Worm (Caenorhabditis elegans) whole organism, L2 larva: ENCODE results near the gene R10D12.8.

ENCODE experiments used
- C34F6.9 ChIP-seq: fragments of 150-350 bp; optimal IDR thresholded peaks from 2 replicates; lab custom pipeline; 2014; ENCODE audit warnings: missing biosample characterization, missing genetic modification characterization
- F13H6.1 ChIP-seq: sonication (generic microtip); optimal IDR thresholded peaks from 2 replicates; lab custom pipeline; 2016; ENCODE audit warnings: missing genetic modification characterization, missing compliant biosample characterization
- R02D3.7 ChIP-seq: fragments of 150-350 bp; optimal IDR thresholded peaks from 2 replicates; lab custom pipeline; 2014; ENCODE audit warnings: missing biosample characterization, missing genetic modification characterization
- Y55F3AM.14 ChIP-seq: fragments of 200-800 bp; sonication (Bioruptor generic); optimal IDR thresholded peaks from 2 replicates; lab custom pipeline; 2018; ENCODE audit warnings: mild to moderate bottlenecking, missing genetic modification characterization, missing compliant biosample characterization
- ZK546.5 ChIP-seq: sonication (generic microtip); optimal IDR thresholded peaks from 2 replicates; lab custom pipeline; 2017; ENCODE audit warnings: missing biosample characterization, missing genetic modification characterization
- aly-2 ChIP-seq: fragments of 150-350 bp; optimal IDR thresholded peaks from 2 replicates; lab custom pipeline; 2014; ENCODE audit warnings: missing biosample characterization, missing genetic modification characterization
- blmp-1 ChIP-seq: sonication (generic microtip); optimal IDR thresholded peaks from 2 replicates; lab custom pipeline; 2017; ENCODE audit warnings: missing genetic modification characterization, mild to moderate bottlenecking, missing compliant biosample characterization, antibody characterized with exemption, moderate library complexity; ENCODE audit not compliant: insufficient read depth
- ceh-16 ChIP-seq: fragments of 150-350 bp; optimal IDR thresholded peaks from 2 replicates; lab custom pipeline; 2014; ENCODE audit warnings: missing biosample characterization, missing genetic modification characterization
- ceh-82 ChIP-seq: fragments of 150-350 bp; optimal IDR thresholded peaks from 2 replicates; lab custom pipeline; 2014; ENCODE audit warnings: missing biosample characterization, missing genetic modification characterization
- dmd-4 ChIP-seq: sonication (generic microtip); optimal IDR thresholded peaks from 2 replicates; lab custom pipeline; 2017; ENCODE audit warnings: missing biosample characterization, missing genetic modification characterization
- elt-1 ChIP-seq: fragments of 150-350 bp; optimal IDR thresholded peaks from 2 replicates; lab custom pipeline; 2014; ENCODE audit warnings: missing biosample characterization, missing genetic modification characterization
- elt-3 ChIP-seq: sonication (generic microtip); optimal IDR thresholded peaks from 2 replicates; lab custom pipeline; 2017; ENCODE audit warnings: missing biosample characterization, missing genetic modification characterization
- fos-1 ChIP-seq: fragments of 150-350 bp; optimal IDR thresholded peaks from 2 replicates; lab custom pipeline; 2014; ENCODE audit warnings: missing biosample characterization, missing genetic modification characterization
- gmeb-1 ChIP-seq: fragments of 150-350 bp; optimal IDR thresholded peaks from 2 replicates; lab custom pipeline; 2014; ENCODE audit warnings: missing biosample characterization, missing genetic modification characterization
- lin-11 ChIP-seq: fragments of 150-350 bp; sonication (generic microtip); optimal IDR thresholded peaks from 2 replicates; lab custom pipeline; 2014; ENCODE audit warnings: missing biosample characterization, missing genetic modification characterization, inconsistent platforms, mixed read lengths
- lin-13 ChIP-seq: fragments of 150-350 bp; optimal IDR thresholded peaks from 2 replicates; lab custom pipeline; 2014; ENCODE audit warnings: missing biosample characterization, missing genetic modification reagents, missing genetic modification characterization
- lin-39 ChIP-seq: fragments of 150-350 bp; optimal IDR thresholded peaks from 2 replicates; lab custom pipeline; 2014; ENCODE audit warnings: missing biosample characterization, missing genetic modification reagents, missing genetic modification characterization
- mab-5 ChIP-seq: fragments of 150-350 bp; optimal IDR thresholded peaks from 2 replicates; lab custom pipeline; 2014; ENCODE audit warnings: missing biosample characterization, missing genetic modification characterization
- mbf-1 ChIP-seq: sonication (generic microtip); optimal IDR thresholded peaks from 2 replicates; lab custom pipeline; 2017; ENCODE audit warnings: missing biosample characterization, missing genetic modification characterization
- mdl-1 ChIP-seq, 2 experiments: fragments of 150-350 bp in 1 of 2; sonication (generic microtip) in 1 of 2; optimal IDR thresholded peaks; 2 replicates each; lab custom pipeline; 2017; ENCODE audit warnings: missing biosample characterization in 2 of 2, missing genetic modification characterization in 2 of 2
- nhr-10 ChIP-seq: sonication (generic microtip); optimal IDR thresholded peaks from 2 replicates; lab custom pipeline; 2017; ENCODE audit warnings: missing biosample characterization, missing genetic modification characterization
- nhr-12 ChIP-seq: fragments of 150-350 bp; optimal IDR thresholded peaks from 2 replicates; lab custom pipeline; 2014; ENCODE audit warnings: missing biosample characterization, missing genetic modification characterization
- nhr-129 ChIP-seq: fragments of 150-350 bp; optimal IDR thresholded peaks from 2 replicates; lab custom pipeline; 2014; ENCODE audit warnings: missing biosample characterization, missing genetic modification characterization
- nhr-21 ChIP-seq: fragments of 150-350 bp; optimal IDR thresholded peaks from 2 replicates; lab custom pipeline; 2014; ENCODE audit warnings: missing biosample characterization, missing genetic modification characterization
- nhr-23 ChIP-seq: fragments of 150-350 bp; optimal IDR thresholded peaks from 2 replicates; lab custom pipeline; 2014; ENCODE audit warnings: missing biosample characterization, missing genetic modification reagents, missing genetic modification characterization
- nhr-237 ChIP-seq: fragments of 150-350 bp; optimal IDR thresholded peaks from 2 replicates; lab custom pipeline; 2014; ENCODE audit warnings: missing biosample characterization, missing genetic modification characterization
- nhr-25 ChIP-seq: fragments of 150-350 bp; sonication (generic microtip); optimal IDR thresholded peaks from 3 replicates; lab custom pipeline; 2014; ENCODE audit warnings: missing biosample characterization, missing genetic modification characterization
- nhr-6 ChIP-seq: fragments of 150-350 bp; optimal IDR thresholded peaks from 2 replicates; lab custom pipeline; 2014; ENCODE audit warnings: missing biosample characterization, missing genetic modification characterization
- sem-4 ChIP-seq: fragments of 150-350 bp; optimal IDR thresholded peaks from 2 replicates; lab custom pipeline; 2014; ENCODE audit warnings: missing biosample characterization, missing genetic modification reagents, missing genetic modification characterization
- skn-1 ChIP-seq: sonication (generic microtip); optimal IDR thresholded peaks from 2 replicates; lab custom pipeline; 2017; ENCODE audit warnings: missing biosample characterization, missing genetic modification characterization
- sma-3 ChIP-seq: sonication (generic microtip); optimal IDR thresholded peaks from 2 replicates; lab custom pipeline; 2016; ENCODE audit warnings: missing genetic modification reagents, missing genetic modification characterization, missing compliant biosample characterization
- sma-9 ChIP-seq, 2 experiments: fragments of 150-350 bp in 1 of 2; sonication (generic microtip) in 1 of 2; optimal IDR thresholded peaks; 2 replicates each; lab custom pipeline; 2014 to 2016; ENCODE audit warnings: missing genetic modification characterization in 2 of 2, mild to moderate bottlenecking in 1 of 2, missing biosample characterization in 1 of 2, missing compliant biosample characterization in 1 of 2, missing genetic modification reagents in 1 of 2, moderate library complexity in 1 of 2
- snpc-4 ChIP-seq: fragments of 150-350 bp; optimal IDR thresholded peaks from 2 replicates; lab custom pipeline; 2014; ENCODE audit warnings: missing biosample characterization, missing genetic modification characterization
- unc-39 ChIP-seq: fragments of 150-350 bp; optimal IDR thresholded peaks from 2 replicates; lab custom pipeline; 2014; ENCODE audit warnings: missing biosample characterization, missing genetic modification characterization
- unc-55 ChIP-seq: fragments of 150-350 bp; sonication (generic microtip); optimal IDR thresholded peaks from 3 replicates; lab custom pipeline; 2014; ENCODE audit warnings: missing biosample characterization, missing genetic modification reagents, missing genetic modification characterization
- unc-62 ChIP-seq: fragments of 150-350 bp; optimal IDR thresholded peaks from 2 replicates; lab custom pipeline; 2014; ENCODE audit warnings: missing biosample characterization, missing genetic modification reagents, missing genetic modification characterization
- zag-1 ChIP-seq: fragments of 150-350 bp; optimal IDR thresholded peaks from 2 replicates; lab custom pipeline; 2014; ENCODE audit warnings: missing biosample characterization, missing genetic modification characterization
- ztf-1 ChIP-seq: fragments of 200-800 bp; sonication (Bioruptor generic); conservative IDR thresholded peaks from 2 replicates; pipeline ENCODE4 v1.3.6; 2022; ENCODE audit warnings: missing genetic modification characterization, missing compliant biosample characterization
- ztf-11 ChIP-seq: sonication (generic microtip); optimal IDR thresholded peaks from 2 replicates; lab custom pipeline; 2017; ENCODE audit warnings: missing biosample characterization, missing genetic modification characterization
- ztf-4 ChIP-seq: fragments of 150-350 bp; optimal IDR thresholded peaks from 2 replicates; lab custom pipeline; 2014; ENCODE audit warnings: missing biosample characterization, missing genetic modification characterization

Gene R10D12.8

DNA sequence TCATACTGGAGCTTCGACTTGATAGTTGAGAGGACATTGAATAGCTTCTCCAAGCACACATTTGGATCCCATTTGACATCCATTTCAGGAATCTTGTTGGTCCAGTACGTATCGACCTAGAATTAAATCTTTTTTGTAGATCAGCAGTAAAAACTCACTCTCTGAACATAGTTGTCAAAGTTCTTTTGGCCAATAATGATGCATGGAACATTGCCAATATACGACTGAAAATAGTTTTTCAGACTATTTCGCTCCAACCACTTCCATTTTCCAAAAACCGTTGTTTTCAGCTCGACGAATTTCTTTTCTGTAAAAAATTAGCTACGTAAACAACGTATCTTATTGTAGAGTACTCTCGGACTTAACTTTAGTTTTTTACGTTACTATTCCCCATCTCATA is 28.6 kb upstream of the R10D12.8 start:
- TF ChIP-seq nhr-6 (tag; lab: Kevin White, UChicago) (no peak), ZK546.5 (tag; lab: Kevin White, UChicago) (no peak), unc-62 (no peak), nhr-237 (tag; lab: Kevin White, UChicago) (no peak), mab-5 (tag; lab: Kevin White, UChicago) (no peak), blmp-1 (no peak), nhr-21 (no peak), unc-55 (GFP tag; lab: Kevin White, UChicago) (no peak), skn-1 (no peak), sem-4 (tag; lab: Kevin White, UChicago) (no peak), nhr-12 (tag; lab: Kevin White, UChicago) (no peak), Y55F3AM.14 (GFP tag; lab: Kevin White, UChicago) (no peak), snpc-4 (tag; lab: Kevin White, UChicago) (no peak)

DNA sequence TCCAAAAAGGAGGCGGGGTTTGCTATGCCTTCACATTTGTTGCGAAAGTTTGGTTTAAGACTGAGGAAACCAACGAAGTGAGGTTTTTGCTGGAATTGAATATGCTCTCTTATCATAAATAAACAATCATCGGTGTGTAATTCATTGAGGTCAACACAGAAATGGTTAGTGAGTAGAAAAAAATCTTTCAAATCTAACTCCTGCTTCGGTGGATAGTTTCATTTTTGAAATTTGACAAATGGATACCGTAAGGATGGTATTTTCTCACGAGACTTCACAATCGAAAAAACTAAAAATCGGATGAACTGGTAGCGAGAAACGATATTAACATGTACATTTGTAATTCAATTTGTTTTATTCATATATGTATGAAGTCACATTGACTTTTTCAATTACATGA is 27.7 kb upstream of the R10D12.8 start, which contains the start of gene eol-1:
Gene eol-1 (minus strand): TSS at position 101 of the 400 bp plus-strand sequence.
- no peak for TF ChIP-seq sma-3 (GFP tag; lab: Kevin White, UChicago)
- TF ChIP-seq gmeb-1 (tag; lab: Kevin White, UChicago): no peak
- TF ChIP-seq fos-1 (tag; lab: Kevin White, UChicago): no peak
- no peak for TF ChIP-seq ceh-82 (tag; lab: Kevin White, UChicago)
- TF ChIP-seq nhr-10 (tag; lab: Kevin White, UChicago): no peak
- no peak for TF ChIP-seq ZK546.5 (tag; lab: Kevin White, UChicago)
- TF ChIP-seq nhr-12 (tag; lab: Kevin White, UChicago): no peak
- TF ChIP-seq ztf-11 (tag; lab: Kevin White, UChicago): no peak
- TF ChIP-seq ceh-16: no peak
- no peak for TF ChIP-seq snpc-4 (tag; lab: Kevin White, UChicago)
- TF ChIP-seq nhr-6 (tag; lab: Kevin White, UChicago): no peak
- no peak for TF ChIP-seq unc-39 (tag; lab: Kevin White, UChicago)
- no peak for TF ChIP-seq mbf-1 (tag; lab: Kevin White, UChicago)

DNA sequence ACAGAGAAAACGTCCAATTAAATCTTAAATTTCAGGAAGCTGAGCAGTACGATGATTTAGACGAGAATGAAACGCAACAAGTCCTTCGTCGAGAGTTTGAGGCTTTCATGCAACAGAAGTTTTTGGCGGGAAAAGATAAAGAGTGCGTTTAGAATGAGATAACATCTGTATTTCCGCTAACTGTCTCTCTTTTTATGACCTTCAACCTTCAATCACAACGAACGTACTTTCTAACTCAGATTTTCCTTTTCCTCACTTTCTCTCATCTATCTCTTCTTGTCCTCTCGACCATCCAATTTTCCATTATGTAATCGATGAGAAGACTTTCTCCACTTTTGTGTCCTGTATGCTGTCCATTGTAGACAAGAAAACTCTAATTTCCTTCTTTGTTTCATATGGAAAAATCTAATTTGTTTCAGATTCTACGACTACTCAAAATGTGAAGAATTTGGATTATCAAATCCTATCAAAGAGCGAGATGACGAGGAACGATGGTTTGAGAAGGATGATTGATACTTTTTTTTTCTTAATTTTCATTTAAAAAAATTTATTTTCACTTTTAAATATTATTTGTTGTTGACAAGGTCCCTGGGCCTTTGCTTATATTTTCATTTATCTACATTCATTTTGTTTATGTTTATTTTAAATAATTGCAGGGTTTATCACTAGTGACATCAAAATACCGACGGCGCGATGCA is 10.3 kb upstream of the R10D12.8 start, which contains the start of gene sao-1:
Gene sao-1 (plus strand): TSS at position 648 of the 698 bp plus-strand sequence.
- TF ChIP-seq ceh-82 (tag; lab: Kevin White, UChicago) (no peak), unc-39 (tag; lab: Kevin White, UChicago) (no peak), R02D3.7 (tag; lab: Kevin White, UChicago) (no peak), elt-3 (tag; lab: Kevin White, UChicago) (no peak), lin-39 (no peak), snpc-4 (tag; lab: Kevin White, UChicago) (no peak), sma-9 (GFP tag; optimal IDR thresholded peaks at IDR 0.05; lab: Kevin White, UChicago) (peak; percentile 13), sma-9 (tag; optimal IDR thresholded peaks at IDR 0.05; lab: Kevin White, UChicago) (no peak), blmp-1 (peak; percentile 98)
- TF ChIP-seq, all 48 proteins: peak for 2

DNA sequence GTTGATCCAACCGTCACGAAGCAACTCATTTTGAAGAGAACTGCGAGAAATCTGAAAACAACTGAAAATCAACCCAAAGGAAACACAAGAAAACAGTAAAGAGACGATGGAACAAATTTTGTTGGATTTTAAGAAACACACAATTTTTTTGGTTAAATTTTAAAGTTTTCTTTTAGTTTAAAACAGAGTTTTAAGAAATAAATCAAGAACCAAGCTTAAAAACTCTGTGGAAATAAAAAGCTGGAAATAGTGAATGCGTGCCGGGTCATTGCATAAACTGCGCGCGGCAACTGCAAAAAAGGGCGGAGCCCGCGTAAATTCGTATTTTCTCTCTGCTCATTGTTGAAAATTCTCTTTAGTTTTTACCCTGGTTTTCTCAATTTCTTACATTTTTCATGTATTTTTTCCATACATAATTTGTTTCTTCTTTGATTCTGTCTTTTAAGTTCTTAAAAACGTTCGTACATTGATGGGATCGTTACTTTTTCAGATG is 8.9 kb upstream of the R10D12.8 start, which contains the start of the genes algn-13 and R10D12.13:
Gene algn-13 (minus strand): TSS at position 51 of the 493 bp plus-strand sequence.
Gene R10D12.13 (plus strand): TSS at position 491 of the 493 bp plus-strand sequence.
- TF ChIP-seq lin-11 (tag; lab: Kevin White, UChicago) (peak; percentile 60), ceh-16 (no peak), mdl-1 (tag; optimal IDR thresholded peaks at IDR 0.05; lab: Kevin White, UChicago) (no peak), nhr-25 (peak; percentile 43), ztf-11 (tag; lab: Kevin White, UChicago) (no peak), aly-2 (tag; lab: Kevin White, UChicago) (no peak), mab-5 (tag; lab: Kevin White, UChicago) (peak; percentile 56), ztf-4 (tag; lab: Kevin White, UChicago) (peak; percentile 2), ztf-1 (GFP tag; lab: Robert Waterston, UW) (no peak), nhr-129 (tag; lab: Kevin White, UChicago) (peak; percentile 55), sem-4 (tag; lab: Kevin White, UChicago) (peak; percentile 70), lin-13 (GFP tag; lab: Kevin White, UChicago) (peak; percentile 52), elt-3 (tag; lab: Kevin White, UChicago) (no peak), nhr-237 (tag; lab: Kevin White, UChicago) (no peak), zag-1 (tag; lab: Kevin White, UChicago) (no peak), nhr-21 (no peak), ceh-82 (tag; lab: Kevin White, UChicago) (no peak), Y55F3AM.14 (GFP tag; lab: Kevin White, UChicago) (no peak), skn-1 (no peak), C34F6.9 (tag; lab: Kevin White, UChicago) (peak; percentile 37), dmd-4 (tag; lab: Kevin White, UChicago) (no peak), nhr-23 (no peak), elt-1 (tag; lab: Kevin White, UChicago) (no peak), sma-3 (GFP tag; lab: Kevin White, UChicago) (peak; percentile 48), unc-55 (GFP tag; lab: Kevin White, UChicago) (peak; percentile 78), unc-62 (no peak), blmp-1 (no peak), ZK546.5 (tag; lab: Kevin White, UChicago) (no peak), mbf-1 (tag; lab: Kevin White, UChicago) (no peak), snpc-4 (tag; lab: Kevin White, UChicago) (peak; percentile 30), sma-9 (GFP tag; optimal IDR thresholded peaks at IDR 0.05; lab: Kevin White, UChicago) (peak; percentile 70), sma-9 (tag; optimal IDR thresholded peaks at IDR 0.05; lab: Kevin White, UChicago) (no peak), R02D3.7 (tag; lab: Kevin White, UChicago) (no peak), lin-39 (no peak), fos-1 (tag; lab: Kevin White, UChicago) (no peak), gmeb-1 (tag; lab: Kevin White, UChicago) (peak; percentile 74), nhr-10 (tag; lab: Kevin White, UChicago) (no peak), F13H6.1 (tag; lab: Kevin White, UChicago) (peak; percentile 64)
